Fruit fly (Drosophila melanogaster) whole organism, wandering third instar larva: ENCODE measurements around the gene CG32170.

ENCODE experiments used
- CrebA ChIP-seq: fragments of 200-800 bp; sonication (Bioruptor generic); optimal IDR thresholded peaks from 2 replicates; lab custom pipeline; 2016; ENCODE audit warnings: missing biosample characterization, mild to moderate bottlenecking, missing genetic modification characterization, borderline replicate concordance
- HLH106 ChIP-seq: fragments of 200-800 bp; optimal IDR thresholded peaks from 3 replicates; lab custom pipeline; 2019; ENCODE audit warnings: missing biosample characterization, mild to moderate bottlenecking, missing genetic modification characterization, moderate library complexity
- br ChIP-seq: fragments of 200-800 bp; sonication (Bioruptor generic); optimal IDR thresholded peaks from 2 replicates; lab custom pipeline; 2016; ENCODE audit warnings: missing biosample characterization, missing genetic modification characterization
- dsf ChIP-seq: sonication (Bioruptor generic); optimal IDR thresholded peaks from 2 replicates; lab custom pipeline; 2016; ENCODE audit warnings: missing biosample characterization, missing genetic modification characterization, borderline replicate concordance
- lola ChIP-seq: fragments of >200 bp; optimal IDR thresholded peaks from 2 replicates; lab custom pipeline; 2017; ENCODE audit warnings: missing biosample characterization, missing genetic modification characterization
- rgr ChIP-seq: fragments of 200-800 bp; sonication (Bioruptor generic); optimal IDR thresholded peaks from 3 replicates; lab custom pipeline; 2016; ENCODE audit warnings: missing biosample characterization, mild to moderate bottlenecking, missing genetic modification characterization

- no peak for TF ChIP-seq dsf
- TF ChIP-seq CrebA (GFP tag; lab: Kevin White, UChicago) = no peak
- TF ChIP-seq lola = no peak
- TF ChIP-seq br (GFP tag; lab: Kevin White, UChicago) = no peak
- TF ChIP-seq HLH106 (tag; lab: Kevin White, UChicago) = no peak
- TF ChIP-seq rgr = no peak
Measured at dm6 chr3L:16865832-16866163, 11.3 kb upstream of the CG32170 start.
